Worm (Caenorhabditis elegans) whole organism, late embryonic: ENCODE data around the gene F46H5.7.

ENCODE experiments used
- F13H6.1 ChIP-seq: sonication (generic microtip); optimal IDR thresholded peaks from 2 replicates; lab custom pipeline; 2016; ENCODE audit warnings: missing genetic modification characterization, missing compliant biosample characterization
- K09A11.1 ChIP-seq: sonication (generic microtip); optimal IDR thresholded peaks from 2 replicates; lab custom pipeline; 2017; ENCODE audit warnings: antibody characterized with exemption, mild to moderate bottlenecking, missing genetic modification characterization, missing compliant biosample characterization; ENCODE audit not compliant: insufficient read depth
- T23F11.4 ChIP-seq: fragments of 200-800 bp; sonication (Bioruptor generic); optimal IDR thresholded peaks from 2 replicates; lab custom pipeline; 2018; ENCODE audit warnings: mild to moderate bottlenecking, missing genetic modification characterization, missing compliant biosample characterization
- ceh-14 ChIP-seq: sonication (generic microtip); optimal IDR thresholded peaks from 2 replicates; lab custom pipeline; 2016; ENCODE audit warnings: missing genotype, missing genetic modification characterization, missing compliant biosample characterization
- ceh-18 ChIP-seq: sonication (generic microtip); optimal IDR thresholded peaks from 2 replicates; lab custom pipeline; 2016; ENCODE audit warnings: missing genetic modification characterization, missing compliant biosample characterization
- ceh-19 ChIP-seq: fragments of 200-800 bp; sonication (Bioruptor generic); optimal IDR thresholded peaks from 2 replicates; lab custom pipeline; 2018; ENCODE audit warnings: mild to moderate bottlenecking, missing genetic modification characterization, missing compliant biosample characterization
- ceh-2 ChIP-seq: sonication (generic microtip); optimal IDR thresholded peaks from 2 replicates; lab custom pipeline; 2016; ENCODE audit warnings: missing genotype, missing genetic modification characterization, missing compliant biosample characterization
- ceh-22 ChIP-seq: sonication (generic microtip); optimal IDR thresholded peaks from 2 replicates; lab custom pipeline; 2017; ENCODE audit warnings: missing biosample characterization, missing genetic modification characterization
- ceh-34 ChIP-seq: sonication (generic microtip); optimal IDR thresholded peaks from 2 replicates; lab custom pipeline; 2016; ENCODE audit warnings: mild to moderate bottlenecking, missing genetic modification characterization, missing compliant biosample characterization
- ceh-48 ChIP-seq: sonication (generic microtip); optimal IDR thresholded peaks from 2 replicates; lab custom pipeline; 2016; ENCODE audit warnings: missing genetic modification characterization, inconsistent platforms, missing compliant biosample characterization
- ceh-6 ChIP-seq: fragments of 200-800 bp; sonication (Bioruptor generic); optimal IDR thresholded peaks from 2 replicates; lab custom pipeline; 2018; ENCODE audit warnings: mild to moderate bottlenecking, missing genetic modification characterization, missing compliant biosample characterization
- che-1 ChIP-seq: sonication (generic microtip); optimal IDR thresholded peaks from 2 replicates; lab custom pipeline; 2016; ENCODE audit warnings: mild to moderate bottlenecking, missing genetic modification characterization, missing compliant biosample characterization
- dmd-4 ChIP-seq: sonication (generic microtip); optimal IDR thresholded peaks from 2 replicates; lab custom pipeline; 2016; ENCODE audit warnings: borderline replicate concordance, missing genetic modification characterization, missing compliant biosample characterization
- dve-1 ChIP-seq: sonication (generic microtip); optimal IDR thresholded peaks from 2 replicates; lab custom pipeline; 2017; ENCODE audit warnings: antibody characterized with exemption, mild to moderate bottlenecking, missing genetic modification characterization, missing compliant biosample characterization
- elt-2 ChIP-seq: sonication (generic microtip); optimal IDR thresholded peaks from 2 replicates; lab custom pipeline; 2016; ENCODE audit warnings: missing genetic modification reagents, missing genetic modification characterization, missing compliant biosample characterization
- elt-4 ChIP-seq: sonication (generic microtip); optimal IDR thresholded peaks from 2 replicates; lab custom pipeline; 2016; ENCODE audit warnings: missing genetic modification characterization, missing compliant biosample characterization
- fax-1 ChIP-seq: sonication (generic microtip); optimal IDR thresholded peaks from 2 replicates; lab custom pipeline; 2016; ENCODE audit warnings: missing genotype, missing genetic modification characterization, missing compliant biosample characterization
- fkh-10 ChIP-seq: fragments of 150-350 bp; optimal IDR thresholded peaks from 2 replicates; lab custom pipeline; 2014; ENCODE audit warnings: missing biosample characterization, missing genetic modification reagents, missing genetic modification characterization
- fkh-6 ChIP-seq: sonication (generic microtip); optimal IDR thresholded peaks from 2 replicates; lab custom pipeline; 2016; ENCODE audit warnings: missing genetic modification characterization, missing compliant biosample characterization
- hlh-13 ChIP-seq: fragments of 200-800 bp; sonication (Bioruptor generic); optimal IDR thresholded peaks from 2 replicates; lab custom pipeline; 2018; ENCODE audit warnings: mild to moderate bottlenecking, missing genetic modification characterization, missing compliant biosample characterization
- hlh-15 ChIP-seq: sonication (generic microtip); optimal IDR thresholded peaks from 2 replicates; lab custom pipeline; 2016; ENCODE audit warnings: missing genetic modification characterization, missing compliant biosample characterization
- hlh-30 ChIP-seq: sonication (generic microtip); optimal IDR thresholded peaks from 2 replicates; lab custom pipeline; 2017; ENCODE audit warnings: antibody characterized with exemption, missing genetic modification characterization, missing compliant biosample characterization; ENCODE audit not compliant: insufficient read depth
- hlh-8 ChIP-seq: sonication (generic microtip); optimal IDR thresholded peaks from 2 replicates; lab custom pipeline; 2016; ENCODE audit warnings: missing genotype, missing genetic modification characterization, missing compliant biosample characterization
- lim-6 ChIP-seq: sonication (generic microtip); optimal IDR thresholded peaks from 2 replicates; lab custom pipeline; 2016; ENCODE audit warnings: missing genetic modification characterization, missing compliant biosample characterization
- mec-3 ChIP-seq: sonication (generic microtip); optimal IDR thresholded peaks from 2 replicates; lab custom pipeline; 2016; ENCODE audit warnings: borderline replicate concordance, missing genetic modification characterization, missing compliant biosample characterization
- nfya-1 ChIP-seq: sonication (generic microtip); optimal IDR thresholded peaks from 2 replicates; lab custom pipeline; 2017; ENCODE audit warnings: missing genetic modification characterization, mild to moderate bottlenecking, missing compliant biosample characterization, antibody characterized with exemption, moderate library complexity
- nhr-11 ChIP-seq: fragments of 150-350 bp; optimal IDR thresholded peaks from 2 replicates; lab custom pipeline; 2014; ENCODE audit warnings: missing biosample characterization, missing genetic modification characterization
- npax-4 ChIP-seq: sonication (generic microtip); optimal IDR thresholded peaks from 2 replicates; lab custom pipeline; 2016; ENCODE audit warnings: missing genetic modification characterization, missing compliant biosample characterization
- pat-9 ChIP-seq: fragments of 200-800 bp; sonication (Bioruptor generic); optimal IDR thresholded peaks from 2 replicates; lab custom pipeline; 2018; ENCODE audit warnings: mild to moderate bottlenecking, missing genetic modification characterization, moderate library complexity, missing compliant biosample characterization
- pha-4 ChIP-seq: fragments of 150-350 bp; optimal IDR thresholded peaks from 2 replicates; lab custom pipeline; 2018; ENCODE audit warnings: missing biosample characterization, missing genetic modification reagents, missing genetic modification characterization
- pros-1 ChIP-seq: fragments of 150-350 bp; optimal IDR thresholded peaks from 2 replicates; lab custom pipeline; 2014; ENCODE audit warnings: missing biosample characterization, missing genetic modification reagents, missing genetic modification characterization
- ref-2 ChIP-seq: sonication (generic microtip); optimal IDR thresholded peaks from 2 replicates; lab custom pipeline; 2016; ENCODE audit warnings: missing genetic modification characterization, missing compliant biosample characterization
- rnt-1 ChIP-seq: sonication (generic microtip); optimal IDR thresholded peaks from 2 replicates; lab custom pipeline; 2016; ENCODE audit warnings: missing genetic modification characterization, missing compliant biosample characterization
- sdc-2 ChIP-seq: sonication (generic microtip); optimal IDR thresholded peaks from 2 replicates; lab custom pipeline; 2016; ENCODE audit warnings: missing genotype, missing genetic modification characterization, missing compliant biosample characterization
- sox-4 ChIP-seq: sonication (generic microtip); optimal IDR thresholded peaks from 2 replicates; lab custom pipeline; 2017; ENCODE audit warnings: mild to moderate bottlenecking, missing genetic modification characterization, inconsistent platforms, missing compliant biosample characterization
- syd-9 ChIP-seq: sonication (generic microtip); optimal IDR thresholded peaks from 2 replicates; lab custom pipeline; 2016; ENCODE audit warnings: mild to moderate bottlenecking, missing genetic modification characterization, moderate library complexity, missing compliant biosample characterization
- tbx-2 ChIP-seq: sonication (generic microtip); optimal IDR thresholded peaks from 2 replicates; lab custom pipeline; 2016; ENCODE audit warnings: missing genetic modification characterization, missing compliant biosample characterization
- ttx-3 ChIP-seq: sonication (generic microtip); optimal IDR thresholded peaks from 2 replicates; lab custom pipeline; 2016; ENCODE audit warnings: missing genetic modification reagents, missing genetic modification characterization, missing compliant biosample characterization
- unc-3 ChIP-seq, 2 experiments: fragments of 200-800 bp in 1 of 2; sonication (Bioruptor generic) in 1 of 2; sonication (generic microtip) in 1 of 2; conservative IDR thresholded peaks in 1 of 2; optimal IDR thresholded peaks in 1 of 2; 2 replicates each; pipeline versions ENCODE4 v1.3.6 to Lab custom; 2016 to 2022; ENCODE audit warnings: missing compliant biosample characterization in 2 of 2, missing genetic modification characterization in 2 of 2, missing genetic modification reagents in 1 of 2
- unc-42 ChIP-seq: sonication (generic microtip); optimal IDR thresholded peaks from 2 replicates; lab custom pipeline; 2016; ENCODE audit warnings: missing genotype, missing genetic modification characterization, missing compliant biosample characterization
- zip-5 ChIP-seq: sonication (generic microtip); optimal IDR thresholded peaks from 2 replicates; lab custom pipeline; 2016; ENCODE audit warnings: missing genetic modification characterization, missing compliant biosample characterization
- ztf-16 ChIP-seq: sonication (generic microtip); optimal IDR thresholded peaks from 2 replicates; lab custom pipeline; 2017; ENCODE audit warnings: missing genetic modification characterization, missing compliant biosample characterization

F46H5.7 gene

ce11 chrX:7256891-7257290, 14.1 kb upstream of the F46H5.7 start, which contains the start of gene F46H5.5:
F46H5.5 (minus strand) TSS chrX:7256991.
- TF ChIP-seq pat-9 (no peak), fkh-6 (tag; lab: Kevin White, UChicago) (no peak), ceh-2 (tag; lab: Kevin White, UChicago) (no peak), hlh-15 (tag; lab: Kevin White, UChicago) (no peak), lim-6 (no peak), npax-4 (tag; lab: Kevin White, UChicago) (no peak), hlh-13 (GFP tag; lab: Kevin White, UChicago) (no peak), rnt-1 (no peak), ztf-16 (tag; lab: Kevin White, UChicago) (no peak), nhr-11 (no peak), ref-2 (no peak)

ce11 chrX:7254558-7254957, 11.8 kb upstream of the F46H5.7 start, which contains the start of gene F46H5.4:
F46H5.4 (minus strand) TSS chrX:7254610.
- TF ChIP-seq ref-2 = peak; percentile 49
- no peak for TF ChIP-seq ttx-3 (tag; lab: Kevin White, UChicago)
- TF ChIP-seq dmd-4 = peak; percentile 29
- TF ChIP-seq nfya-1 = peak; percentile 28
- no peak for TF ChIP-seq rnt-1
- TF ChIP-seq ceh-22 (tag; lab: Kevin White, UChicago) = no peak
- no peak for TF ChIP-seq fkh-10
- no peak for TF ChIP-seq dve-1 (tag; lab: Kevin White, UChicago)
- TF ChIP-seq ceh-18 (tag; lab: Kevin White, UChicago) = peak; percentile 2
- TF ChIP-seq ceh-19 = peak; percentile 35
- TF ChIP-seq sdc-2 = peak; percentile 48
- TF ChIP-seq zip-5 (tag; lab: Kevin White, UChicago) = no peak
- TF ChIP-seq unc-42 (tag; lab: Kevin White, UChicago) = peak; percentile 56
- peak; percentile 4 for TF ChIP-seq ceh-2 (tag; lab: Kevin White, UChicago)
- TF ChIP-seq T23F11.4 (GFP tag; lab: Kevin White, UChicago) = no peak
- no peak for TF ChIP-seq sox-4
- TF ChIP-seq F13H6.1 (tag; lab: Kevin White, UChicago) = no peak
- no peak for TF ChIP-seq hlh-30 (tag; lab: Kevin White, UChicago)
- no peak for TF ChIP-seq elt-2
- peak; percentile 50 for TF ChIP-seq tbx-2 (tag; lab: Kevin White, UChicago)
- TF ChIP-seq hlh-8 (tag; lab: Kevin White, UChicago) = no peak
- TF ChIP-seq unc-3 (GFP tag; conservative IDR thresholded peaks at IDR 0.05; lab: Robert Waterston, UW) = no peak
- no peak for TF ChIP-seq unc-3 (tag; optimal IDR thresholded peaks at IDR 0.05; lab: Kevin White, UChicago)
- TF ChIP-seq syd-9 (tag; lab: Kevin White, UChicago) = no peak
- TF ChIP-seq pat-9 = no peak
- TF ChIP-seq che-1 (tag; lab: Kevin White, UChicago) = no peak
- no peak for TF ChIP-seq pha-4 (tag; lab: Kevin White, UChicago)

- TF ChIP-seq ceh-14 (tag; lab: Kevin White, UChicago) (no peak), elt-2 (peak; percentile 60)
Measured at ce11 chrX:7244756-7245155, 2.0 kb upstream of the F46H5.7 start.

ce11 chrX:7242119-7242518, 664 bp downstream of the F46H5.7 start:
- TF ChIP-seq elt-4 (tag; lab: Kevin White, UChicago) (no peak), fax-1 (tag; lab: Kevin White, UChicago) (no peak), ceh-6 (GFP tag; lab: Kevin White, UChicago) (no peak), elt-2 (no peak), ztf-16 (tag; lab: Kevin White, UChicago) (no peak), K09A11.1 (no peak), mec-3 (tag; lab: Kevin White, UChicago) (no peak), sox-4 (no peak), ceh-18 (tag; lab: Kevin White, UChicago) (no peak), pros-1 (tag; lab: Kevin White, UChicago) (no peak), ceh-22 (tag; lab: Kevin White, UChicago) (no peak), ceh-34 (tag; lab: Kevin White, UChicago) (no peak), ceh-48 (tag; lab: Kevin White, UChicago) (no peak)
